Worm (Caenorhabditis elegans) whole organism, early embryonic: ENCODE results near the gene exc-15.

Experiments
- B0310.2 ChIP-seq: sonication (generic microtip); optimal IDR thresholded peaks from 2 replicates; lab custom pipeline; 2016; ENCODE audit warnings: mild to moderate bottlenecking, missing genetic modification characterization, missing compliant biosample characterization
- F13C5.2 ChIP-seq: sonication (generic microtip); optimal IDR thresholded peaks from 2 replicates; lab custom pipeline; 2017; ENCODE audit warnings: mild to moderate bottlenecking, missing genetic modification characterization, inconsistent platforms, missing compliant biosample characterization
- ama-1 ChIP-seq: fragments of 150-350 bp; optimal IDR thresholded peaks from 2 replicates; lab custom pipeline; 2014
- ets-7 ChIP-seq: sonication (generic microtip); optimal IDR thresholded peaks from 2 replicates; lab custom pipeline; 2016; ENCODE audit warnings: missing genotype, missing genetic modification characterization, missing compliant biosample characterization
- flt-1 ChIP-seq: fragments of 200-800 bp; sonication (Bioruptor generic); IDR thresholded peaks from 2 replicates; pipeline ENCODE4 v1.3.6; 2022; ENCODE audit warnings: missing genetic modification characterization, missing compliant biosample characterization
- hmbx-1 ChIP-seq: sonication (generic microtip); optimal IDR thresholded peaks from 2 replicates; lab custom pipeline; 2016; ENCODE audit warnings: mild to moderate bottlenecking, missing genetic modification characterization, missing compliant biosample characterization
- hmg-4 ChIP-seq: fragments of 200-800 bp; sonication (Bioruptor generic); optimal IDR thresholded peaks from 2 replicates; lab custom pipeline; 2018; ENCODE audit warnings: mild to moderate bottlenecking, missing genetic modification characterization, missing compliant biosample characterization
- hnd-1 ChIP-seq: sonication (generic microtip); optimal IDR thresholded peaks from 2 replicates; lab custom pipeline; 2016; ENCODE audit warnings: missing genetic modification characterization, missing compliant biosample characterization
- scrt-1 ChIP-seq: fragments of 200-800 bp; sonication (Bioruptor generic); IDR thresholded peaks from 2 replicates; pipeline ENCODE4 v1.3.6; 2022; ENCODE audit warnings: missing genetic modification characterization, missing compliant biosample characterization
- sea-1 ChIP-seq: fragments of 200-800 bp; sonication (Bioruptor generic); conservative IDR thresholded peaks from 2 replicates; pipeline ENCODE4 v1.3.6; 2022; ENCODE audit warnings: missing genetic modification characterization, missing compliant biosample characterization
- tbx-11 ChIP-seq: fragments of 200-800 bp; sonication (Bioruptor generic); IDR thresholded peaks from 2 replicates; pipeline ENCODE4 v1.3.6; 2022; ENCODE audit warnings: missing genetic modification characterization, missing compliant biosample characterization
- tbx-37 ChIP-seq: fragments of 200-800 bp; sonication (Bioruptor generic); conservative IDR thresholded peaks from 2 replicates; pipeline ENCODE4 v1.3.6; 2022; ENCODE audit warnings: missing genetic modification reagents, missing genetic modification characterization, missing compliant biosample characterization
- tra-4 ChIP-seq: sonication (generic microtip); optimal IDR thresholded peaks from 2 replicates; lab custom pipeline; 2017; ENCODE audit warnings: missing genetic modification characterization, missing compliant biosample characterization

- TF ChIP-seq ama-1 (no peak), ets-7 (tag; lab: Kevin White, UChicago) (no peak), flt-1 (no peak), hmg-4 (GFP tag; lab: Kevin White, UChicago) (no peak), hnd-1 (tag; lab: Kevin White, UChicago) (no peak), hmbx-1 (no peak), tbx-37 (no peak), sea-1 (GFP tag; lab: Robert Waterston, UW) (no peak), F13C5.2 (tag; lab: Kevin White, UChicago) (no peak), B0310.2 (tag; lab: Kevin White, UChicago) (no peak), tbx-11 (no peak), tra-4 (tag; lab: Kevin White, UChicago) (no peak), scrt-1 (no peak)
Measured at ce11 chrV:4489893-4490292, 6.6 kb downstream of the exc-15 start.
